Fruit fly (Drosophila melanogaster): ENCODE results near the gene Sxl.

Sxl gene

dm6 chrX:7102013-7102520 lies 4.2 kb upstream of the Sxl start, which contains the start of gene CG4615 (continued):
- TF ChIP-seq tx (GFP tag; optimal IDR thresholded peaks at IDR 0.05) = no peak
- 0 out of 2 replicates have a peak, but pooled peaks have one; percentile 2 for TF ChIP-seq klu (GFP tag; IDR thresholded peaks at IDR 0.05)
- no peak for TF ChIP-seq BtbVII (GFP tag; optimal IDR thresholded peaks at IDR 0.05)
- no peak for TF ChIP-seq CG43689 (GFP tag; IDR thresholded peaks at IDR 0.05)
- TF ChIP-seq CG9932 (GFP tag; IDR thresholded peaks at IDR 0.05) = peak; percentile 83
- peak; percentile 85 for TF ChIP-seq hbn (GFP tag; IDR thresholded peaks at IDR 0.05; ENCODE audit: partially characterized antibody)
- peak; percentile 70 for TF ChIP-seq HLH4C (GFP tag; IDR thresholded peaks at IDR 0.05; ENCODE audit: partially characterized antibody)
- no peak for TF ChIP-seq CG10209 (GFP tag; optimal IDR thresholded peaks at IDR 0.05)
- TF ChIP-seq CG30431 (GFP tag; optimal IDR thresholded peaks at IDR 0.05) = no peak
- TF ChIP-seq Dad (GFP tag; optimal IDR thresholded peaks at IDR 0.05) = no peak
- 0 out of 2 replicates have a peak, but pooled peaks have one; percentile 26 for TF ChIP-seq ranshi (GFP tag; IDR thresholded peaks at IDR 0.05)
- no peak for TF ChIP-seq CG18764 (GFP tag; optimal IDR thresholded peaks at IDR 0.05)
- no peak for TF ChIP-seq CG17361 (GFP tag; IDR thresholded peaks at IDR 0.05)
- no peak for TF ChIP-seq Lpt (GFP tag; optimal IDR thresholded peaks at IDR 0.05)
- TF ChIP-seq CG11456 (GFP tag; IDR thresholded peaks at IDR 0.05) = peak; percentile 77
- TF ChIP-seq dpn (GFP tag; optimal IDR thresholded peaks at IDR 0.05) = no peak
- no peak for TF ChIP-seq tll (GFP tag; optimal IDR thresholded peaks at IDR 0.05)
- peak; percentile 73; the same call in 2 of the 3 replicates for TF ChIP-seq zfh1 (GFP tag; IDR thresholded peaks at IDR 0.05)
- peak; percentile 1 for TF ChIP-seq ftz-f1 (GFP tag; optimal IDR thresholded peaks at IDR 0.05)
- TF ChIP-seq psq (GFP tag; optimal IDR thresholded peaks at IDR 0.05) = no peak
- TF ChIP-seq CG2116 (GFP tag; optimal IDR thresholded peaks at IDR 0.05) = no peak
- no peak for TF ChIP-seq tio (GFP tag; optimal IDR thresholded peaks at IDR 0.05)
- TF ChIP-seq vvl (GFP tag; IDR thresholded peaks at IDR 0.05) = peak; percentile 30
- TF ChIP-seq peb (GFP tag; IDR thresholded peaks at IDR 0.05) = peak; percentile 9; the same call in 1 of the 2 replicates
- TF ChIP-seq CG3838 (GFP tag; optimal IDR thresholded peaks at IDR 0.05) = no peak
- no peak for TF ChIP-seq fd96Cb (tag; optimal IDR thresholded peaks at IDR 0.05)
- no peak for TF ChIP-seq danr (GFP tag; IDR thresholded peaks at IDR 0.05)
- TF ChIP-seq CG8281 (tag; optimal IDR thresholded peaks at IDR 0.05) = no peak
- TF ChIP-seq B-H2 (GFP tag; optimal IDR thresholded peaks at IDR 0.05) = no peak
- peak; percentile 42; the same call in 1 of the 2 replicates for TF ChIP-seq CG11247 (GFP tag; IDR thresholded peaks at IDR 0.05)
- TF ChIP-seq CG9797 (GFP tag; optimal IDR thresholded peaks at IDR 0.05) = peak; percentile 15
- peak; percentile 83 for TF ChIP-seq tna (GFP tag; IDR thresholded peaks at IDR 0.05; ENCODE audit: partially characterized antibody)
- no peak for TF ChIP-seq Doc2 (GFP tag; IDR thresholded peaks at IDR 0.05)
- TF ChIP-seq CG17612 (GFP tag; IDR thresholded peaks at IDR 0.05) = no peak
- TF ChIP-seq stwl (tag; optimal IDR thresholded peaks at IDR 0.05) = peak; percentile 35
- TF ChIP-seq bab2 (GFP tag; optimal IDR thresholded peaks at IDR 0.05) = no peak
- TF ChIP-seq CG7357 (GFP tag; IDR thresholded peaks at IDR 0.05) = no peak
- no peak for TF ChIP-seq Deaf1 (tag; optimal IDR thresholded peaks at IDR 0.05)
- TF ChIP-seq pho (GFP tag; optimal IDR thresholded peaks at IDR 0.05) = no peak
- TF ChIP-seq CG12219 (GFP tag; optimal IDR thresholded peaks at IDR 0.05) = no peak
- TF ChIP-seq Hr39 (optimal IDR thresholded peaks at IDR 0.05) = no peak
- peak; percentile 43 for TF ChIP-seq MESR4 (GFP tag; optimal IDR thresholded peaks at IDR 0.05)
- TF ChIP-seq slbo (GFP tag; IDR thresholded peaks at IDR 0.05) = peak; percentile 75
- TF ChIP-seq stc (GFP tag; IDR thresholded peaks at IDR 0.05) = no peak
- no peak for TF ChIP-seq fru (optimal IDR thresholded peaks at IDR 0.05)
- peak; percentile 92 for TF ChIP-seq unc-4 (GFP tag; IDR thresholded peaks at IDR 0.05; ENCODE audit: partially characterized antibody)
- TF ChIP-seq wdn (GFP tag; IDR thresholded peaks at IDR 0.05) = no peak
- TF ChIP-seq CG10431 (GFP tag; optimal IDR thresholded peaks at IDR 0.05) = no peak
- TF ChIP-seq pan (optimal IDR thresholded peaks at IDR 0.05) = no peak
- TF ChIP-seq pan (GFP tag; optimal IDR thresholded peaks at IDR 0.05 in 1 of 2, IDR thresholded peaks at IDR 0.05 in 1 of 2) = peak in 1 of 2 experiments; percentile 18
- TF ChIP-seq row (GFP tag; IDR thresholded peaks at IDR 0.05) = peak; percentile 52
- TF ChIP-seq CG34224 (GFP tag; IDR thresholded peaks at IDR 0.05; ENCODE audit: partially characterized antibody) = peak; percentile 90
